Worm (Caenorhabditis elegans) whole organism, L1 larva: ENCODE measurements around the gene Y48E1B.8.

Experiments
- aha-1 ChIP-seq: fragments of 150-350 bp; optimal IDR thresholded peaks from 2 replicates; lab custom pipeline; 2014; ENCODE audit warnings: missing biosample characterization, missing genetic modification characterization
- alr-1 ChIP-seq: fragments of 200-800 bp; sonication (Bioruptor generic); optimal IDR thresholded peaks from 2 replicates; lab custom pipeline; 2018; ENCODE audit warnings: borderline replicate concordance, mild to moderate bottlenecking, missing genetic modification characterization, missing compliant biosample characterization
- blmp-1 ChIP-seq: fragments of 150-350 bp; optimal IDR thresholded peaks from 2 replicates; lab custom pipeline; 2014; ENCODE audit warnings: missing biosample characterization, missing genetic modification characterization
- ceh-63 ChIP-seq: fragments of 200-800 bp; sonication (Bioruptor generic); optimal IDR thresholded peaks from 2 replicates; lab custom pipeline; 2018; ENCODE audit warnings: mild to moderate bottlenecking, missing genetic modification characterization, missing compliant biosample characterization
- ceh-82 ChIP-seq, 3 experiments: fragments of 150-350 bp in 1 of 3; sonication (generic microtip) in 2 of 3; optimal IDR thresholded peaks; 2 replicates each; lab custom pipeline; 2014 to 2017; ENCODE audit warnings: missing biosample characterization in 3 of 3, missing genetic modification characterization in 3 of 3
- ceh-88 ChIP-seq: fragments of 200-800 bp; sonication (Bioruptor generic); IDR thresholded peaks from 2 replicates; pipeline ENCODE4 v1.3.6; 2022; ENCODE audit warnings: missing genetic modification characterization, missing compliant biosample characterization
- dpl-1 ChIP-seq, 3 experiments: fragments of 150-350 bp in 2 of 3; sonication (generic microtip) in 1 of 3; optimal IDR thresholded peaks; 2 replicates each; lab custom pipeline; 2014 to 2017; ENCODE audit warnings: missing biosample characterization in 3 of 3, missing genetic modification characterization in 3 of 3, missing genetic modification reagents in 3 of 3
- dsc-1 ChIP-seq: sonication (generic microtip); optimal IDR thresholded peaks from 2 replicates; lab custom pipeline; 2016; ENCODE audit warnings: mild to moderate bottlenecking, missing genetic modification characterization, missing compliant biosample characterization
- efl-1 ChIP-seq, 4 experiments: fragments of 150-350 bp; optimal IDR thresholded peaks in 3 of 4; peaks in 1 of 4; 1 replicate in 1 of 4; 2 replicates in 3 of 4; lab custom pipeline; 2014; ENCODE audit warnings: missing biosample characterization in 2 of 4, missing genetic modification characterization in 2 of 4, missing genetic modification reagents in 2 of 4
- efl-3 ChIP-seq: fragments of 200-800 bp; sonication (Bioruptor generic); optimal IDR thresholded peaks from 2 replicates; lab custom pipeline; 2018; ENCODE audit warnings: mild to moderate bottlenecking, missing genetic modification characterization, missing compliant biosample characterization
- egl-13 ChIP-seq: sonication (generic microtip); optimal IDR thresholded peaks from 2 replicates; lab custom pipeline; 2016; ENCODE audit warnings: missing genotype, missing genetic modification reagents, missing genetic modification characterization, missing compliant biosample characterization
- fkh-10 ChIP-seq: sonication (generic microtip); optimal IDR thresholded peaks from 2 replicates; lab custom pipeline; 2017; ENCODE audit warnings: missing biosample characterization, missing genetic modification reagents, missing genetic modification characterization
- fkh-8 ChIP-seq: sonication (generic microtip); optimal IDR thresholded peaks from 2 replicates; lab custom pipeline; 2016; ENCODE audit warnings: mild to moderate bottlenecking, missing genetic modification characterization, missing compliant biosample characterization
- fos-1 ChIP-seq: fragments of 150-350 bp; optimal IDR thresholded peaks from 2 replicates; lab custom pipeline; 2014; ENCODE audit warnings: missing biosample characterization, missing genetic modification characterization
- irx-1 ChIP-seq: sonication (generic microtip); optimal IDR thresholded peaks from 2 replicates; lab custom pipeline; 2016; ENCODE audit warnings: missing genetic modification characterization, missing compliant biosample characterization
- lin-14 ChIP-seq: fragments of 200-800 bp; sonication (Bioruptor generic); optimal IDR thresholded peaks from 2 replicates; lab custom pipeline; 2018; ENCODE audit warnings: mild to moderate bottlenecking, missing genetic modification characterization, moderate library complexity, missing compliant biosample characterization
- nhr-11 ChIP-seq: fragments of 150-350 bp; optimal IDR thresholded peaks from 2 replicates; lab custom pipeline; 2014; ENCODE audit warnings: missing biosample characterization, missing genetic modification characterization
- nhr-12 ChIP-seq: sonication (generic microtip); optimal IDR thresholded peaks from 2 replicates; lab custom pipeline; 2017; ENCODE audit warnings: missing biosample characterization, missing genetic modification characterization
- nhr-20 ChIP-seq: sonication (generic microtip); optimal IDR thresholded peaks from 2 replicates; lab custom pipeline; 2016; ENCODE audit warnings: mild to moderate bottlenecking, missing genetic modification characterization, missing compliant biosample characterization
- nhr-237 ChIP-seq: fragments of 150-350 bp; optimal IDR thresholded peaks from 2 replicates; lab custom pipeline; 2014; ENCODE audit warnings: missing biosample characterization, missing genetic modification characterization
- nhr-47 ChIP-seq: sonication (generic microtip); optimal IDR thresholded peaks from 2 replicates; lab custom pipeline; 2016; ENCODE audit warnings: mild to moderate bottlenecking, missing genetic modification characterization, moderate library complexity, missing compliant biosample characterization
- nhr-71 ChIP-seq: sonication (generic microtip); optimal IDR thresholded peaks from 2 replicates; lab custom pipeline; 2016; ENCODE audit warnings: mild to moderate bottlenecking, missing genetic modification characterization, moderate library complexity, missing compliant biosample characterization
- nhr-76 ChIP-seq: sonication (generic microtip); optimal IDR thresholded peaks from 2 replicates; lab custom pipeline; 2017; ENCODE audit warnings: missing biosample characterization, missing genetic modification characterization
- nhr-85 ChIP-seq: sonication (generic microtip); peaks from one replicate; lab custom pipeline; 2016; ENCODE audit warnings: missing genetic modification characterization, inconsistent platforms, missing compliant biosample characterization
- nhr-90 ChIP-seq: sonication (generic microtip); optimal IDR thresholded peaks from 2 replicates; lab custom pipeline; 2016; ENCODE audit warnings: mild to moderate bottlenecking, missing genetic modification characterization, missing compliant biosample characterization; ENCODE audit not compliant: poor library complexity
- skn-1 ChIP-seq: fragments of 150-350 bp; optimal IDR thresholded peaks from 2 replicates; lab custom pipeline; 2014; ENCODE audit warnings: missing biosample characterization, missing genetic modification characterization
- snu-23 ChIP-seq: sonication (generic microtip); optimal IDR thresholded peaks from 2 replicates; lab custom pipeline; 2016; ENCODE audit warnings: missing genetic modification characterization, missing compliant biosample characterization
- sox-4 ChIP-seq: sonication (generic microtip); optimal IDR thresholded peaks from 2 replicates; lab custom pipeline; 2016; ENCODE audit warnings: missing genetic modification characterization, missing compliant biosample characterization
- tlp-1 ChIP-seq: fragments of 150-350 bp; optimal IDR thresholded peaks from 2 replicates; lab custom pipeline; 2014; ENCODE audit warnings: missing biosample characterization, missing genetic modification characterization
- unc-130 ChIP-seq: fragments of 150-350 bp; optimal IDR thresholded peaks from 2 replicates; lab custom pipeline; 2017; ENCODE audit warnings: missing biosample characterization, missing genetic modification characterization, inconsistent platforms
- unc-30 ChIP-seq: sonication (generic microtip); optimal IDR thresholded peaks from 2 replicates; lab custom pipeline; 2017; ENCODE audit warnings: missing biosample characterization, missing genetic modification characterization
- unc-86 ChIP-seq: sonication (generic microtip); optimal IDR thresholded peaks from 2 replicates; lab custom pipeline; 2016; ENCODE audit warnings: missing genetic modification characterization, missing compliant biosample characterization
- xbp-1 ChIP-seq: sonication (generic microtip); optimal IDR thresholded peaks from 2 replicates; lab custom pipeline; 2016; ENCODE audit warnings: missing genetic modification characterization, missing compliant biosample characterization
- ztf-11 ChIP-seq, 2 experiments: sonication (generic microtip); optimal IDR thresholded peaks; 2 replicates each; lab custom pipeline; 2016 to 2017; ENCODE audit warnings: missing genetic modification characterization in 2 of 2, missing biosample characterization in 1 of 2, missing compliant biosample characterization in 1 of 2

The Y48E1B.8 gene

ce11 chrII:13616000-13616399 lies 30.5 kb downstream of the Y48E1B.8 start, which contains the start of gene gst-14:
Gene gst-14 (minus strand): TSS chrII:13616100.
- TF ChIP-seq nhr-20, result peak; percentile 72
- peak; percentile 12 for TF ChIP-seq nhr-71
- TF ChIP-seq sox-4 (tag; lab: Kevin White, UChicago), result no peak
- TF ChIP-seq, all 84 proteins: peak for 2

- TF ChIP-seq fkh-8 (tag; lab: Kevin White, UChicago), result peak; percentile 2
- TF ChIP-seq nhr-20, result peak; percentile 71
- TF ChIP-seq lin-14 (GFP tag; lab: Kevin White, UChicago), result peak; percentile 50
- no peak for TF ChIP-seq fkh-10 (GFP tag; lab: Kevin White, UChicago)
- peak; percentile 86 for TF ChIP-seq skn-1 (tag; lab: Kevin White, UChicago)
- no peak for TF ChIP-seq unc-30 (tag; lab: Kevin White, UChicago)
- no peak for TF ChIP-seq tlp-1 (tag; lab: Kevin White, UChicago)
- no peak for TF ChIP-seq ceh-63 (GFP tag; lab: Kevin White, UChicago)
- TF ChIP-seq nhr-237 (tag; lab: Kevin White, UChicago), result no peak
- TF ChIP-seq dsc-1 (tag; lab: Kevin White, UChicago), result no peak
- TF ChIP-seq snu-23 (GFP tag; lab: Kevin White, UChicago), result peak; percentile 4
- TF ChIP-seq nhr-85, result peak; percentile 77
- no peak for TF ChIP-seq nhr-90
- TF ChIP-seq nhr-71, result peak; percentile 29
Observed at ce11 chrII:13617808-13618207, 32.3 kb downstream of the Y48E1B.8 start, which contains the start of gene gst-12. Gene gst-12 (minus strand): TSS chrII:13618061.

- TF ChIP-seq nhr-12 (tag; lab: Kevin White, UChicago), result no peak
- TF ChIP-seq nhr-11, result no peak
- no peak for TF ChIP-seq unc-130 (tag; lab: Kevin White, UChicago)
- TF ChIP-seq nhr-76, result no peak
- TF ChIP-seq skn-1 (tag; lab: Kevin White, UChicago), result peak; percentile 97
- peak; percentile 9 for TF ChIP-seq lin-14 (GFP tag; lab: Kevin White, UChicago)
- no peak for TF ChIP-seq efl-1 (optimal IDR thresholded peaks at IDR 0.05; lab: Kevin White, UChicago)
- TF ChIP-seq efl-1 (GFP tag; optimal IDR thresholded peaks at IDR 0.05 in 1 of 2; lab: Kevin White, UChicago), result peak in 1 of 2 experiments; percentile 82
- no peak for TF ChIP-seq unc-86 (tag; lab: Kevin White, UChicago)
- TF ChIP-seq nhr-20, result peak; percentile 9
- TF ChIP-seq ceh-88 (GFP tag; lab: Robert Waterston, UW), result no peak
Observed at ce11 chrII:13624330-13624729, 38.8 kb downstream of the Y48E1B.8 start, which contains the start of gene gst-16. Gene gst-16 (minus strand): TSS chrII:13624440.

- peak; percentile 52 for TF ChIP-seq nhr-20
- TF ChIP-seq snu-23 (GFP tag; lab: Kevin White, UChicago), result peak; percentile 28
- peak in 1 of 3 experiments; percentile 2 for TF ChIP-seq dpl-1 (GFP tag; optimal IDR thresholded peaks at IDR 0.05; lab: Kevin White, UChicago)
- TF ChIP-seq irx-1 (tag; lab: Kevin White, UChicago), result no peak
- peak; percentile 20 for TF ChIP-seq lin-14 (GFP tag; lab: Kevin White, UChicago)
Observed at ce11 chrII:13627001-13627400, 41.5 kb downstream of the Y48E1B.8 start, which contains the start of gene gst-19. Gene gst-19 (minus strand): TSS chrII:13627145.

DNA sequence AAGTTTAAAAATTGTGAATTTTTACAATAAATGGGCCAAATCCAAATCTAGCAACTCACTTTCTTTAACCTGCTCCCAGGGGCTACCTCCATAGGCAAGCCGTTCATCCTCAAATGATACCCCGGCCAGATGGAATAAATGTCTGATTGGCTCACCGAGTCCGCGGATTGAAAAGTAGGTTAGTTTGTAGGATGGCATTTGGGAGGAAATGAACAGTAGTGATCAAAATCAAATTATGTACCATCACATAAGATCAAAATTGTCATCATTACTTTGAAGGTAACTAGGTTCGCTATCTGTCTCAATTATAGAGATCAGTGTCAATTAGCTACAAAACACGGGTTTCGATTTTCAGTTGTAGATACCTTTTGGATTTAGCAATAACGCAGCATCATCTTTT lies 45.2 kb downstream of the Y48E1B.8 start, which contains the start of the genes gst-17 and gst-18:
gst-17 (minus strand) TSS at position 101 of the 400 bp plus-strand sequence.
gst-18 (minus strand) TSS at position 198 of the 400 bp plus-strand sequence.
- TF ChIP-seq efl-3 (GFP tag; lab: Kevin White, UChicago) (no peak), unc-130 (tag; lab: Kevin White, UChicago) (no peak), xbp-1 (tag; lab: Kevin White, UChicago) (no peak), nhr-71 (no peak), egl-13 (tag; lab: Kevin White, UChicago) (no peak), ztf-11 (tag; optimal IDR thresholded peaks at IDR 0.05; lab: Kevin White, UChicago) (no peak), fkh-8 (tag; lab: Kevin White, UChicago) (no peak), fos-1 (tag; lab: Kevin White, UChicago) (no peak), ceh-88 (GFP tag; lab: Robert Waterston, UW) (no peak), alr-1 (tag; lab: Kevin White, UChicago) (no peak), blmp-1 (tag; lab: Kevin White, UChicago) (no peak), aha-1 (tag; lab: Kevin White, UChicago) (no peak), nhr-47 (tag; lab: Kevin White, UChicago) (no peak), ceh-82 (tag; optimal IDR thresholded peaks at IDR 0.05; lab: Kevin White, UChicago) (no peak)
